Worm (Caenorhabditis elegans): ENCODE data around the gene Y54E2A.9.

DNA sequence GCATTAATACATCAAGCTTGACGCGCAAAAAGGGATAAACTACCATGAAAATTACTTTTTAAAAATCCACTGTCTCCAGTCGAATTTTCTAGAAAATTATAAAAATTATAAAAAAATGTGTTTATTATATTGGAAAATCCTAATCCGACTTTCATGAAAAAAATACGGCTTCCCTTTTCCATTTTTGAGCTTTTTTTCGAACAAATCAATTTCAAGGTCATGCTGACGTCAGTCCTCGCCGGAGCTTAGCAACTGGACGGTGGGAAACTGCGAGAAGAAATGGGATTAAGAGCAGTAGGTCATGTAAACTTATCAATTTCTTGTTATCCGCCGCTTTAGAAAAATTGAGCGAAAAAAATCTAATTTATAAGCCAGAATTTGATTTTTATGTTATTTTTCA, 40.7 kb downstream of the Y54E2A.9 start:
- TF ChIP-seq klf-2 (GFP tag; conservative IDR thresholded peaks at IDR 0.05), result no peak
- TF ChIP-seq ref-1 (GFP tag; conservative IDR thresholded peaks at IDR 0.05), result no peak
- no peak for TF ChIP-seq tab-1 (GFP tag; IDR thresholded peaks at IDR 0.05)
- TF ChIP-seq cog-1 (tag; optimal IDR thresholded peaks at IDR 0.05), result no peak
- TF ChIP-seq flt-1 (GFP tag; IDR thresholded peaks at IDR 0.05), result no peak
- no peak for TF ChIP-seq ztf-29 (GFP tag; IDR thresholded peaks at IDR 0.05)
- TF ChIP-seq T22C8.4 (GFP tag; IDR thresholded peaks at IDR 0.05), result no peak
- no peak for TF ChIP-seq med-1 (GFP tag; optimal IDR thresholded peaks at IDR 0.05; ENCODE audit: insufficient read depth)
- no peak for TF ChIP-seq ztf-23 (GFP tag; IDR thresholded peaks at IDR 0.05)

All from whole organism, midembryonic.